Worm (Caenorhabditis elegans): ENCODE results near the gene C56E10.3.

- no peak for TF ChIP-seq ets-7 (tag; optimal IDR thresholded peaks at IDR 0.05)
- no peak for TF ChIP-seq hnd-1 (tag; optimal IDR thresholded peaks at IDR 0.05)
- TF ChIP-seq ama-1 (optimal IDR thresholded peaks at IDR 0.05), result no peak
These were observed 31.9 kb upstream of the C56E10.3 start for ce11 chrX:6613537-6613936.
